Worm (Caenorhabditis elegans) whole organism, L2 larva: ENCODE results near the gene B0495.7.

Experiments used
- C34F6.9 ChIP-seq: fragments of 150-350 bp; optimal IDR thresholded peaks from 2 replicates; lab custom pipeline; 2014; ENCODE audit warnings: missing biosample characterization, missing genetic modification characterization
- F13H6.1 ChIP-seq: sonication (generic microtip); optimal IDR thresholded peaks from 2 replicates; lab custom pipeline; 2016; ENCODE audit warnings: missing genetic modification characterization, missing compliant biosample characterization
- Y55F3AM.14 ChIP-seq: fragments of 200-800 bp; sonication (Bioruptor generic); optimal IDR thresholded peaks from 2 replicates; lab custom pipeline; 2018; ENCODE audit warnings: mild to moderate bottlenecking, missing genetic modification characterization, missing compliant biosample characterization
- ZK546.5 ChIP-seq: sonication (generic microtip); optimal IDR thresholded peaks from 2 replicates; lab custom pipeline; 2017; ENCODE audit warnings: missing biosample characterization, missing genetic modification characterization
- alr-1 ChIP-seq: fragments of 150-350 bp; optimal IDR thresholded peaks from 2 replicates; lab custom pipeline; 2014; ENCODE audit warnings: missing biosample characterization, missing genetic modification characterization
- aly-2 ChIP-seq: fragments of 150-350 bp; optimal IDR thresholded peaks from 2 replicates; lab custom pipeline; 2014; ENCODE audit warnings: missing biosample characterization, missing genetic modification characterization
- blmp-1 ChIP-seq: sonication (generic microtip); optimal IDR thresholded peaks from 2 replicates; lab custom pipeline; 2017; ENCODE audit warnings: missing genetic modification characterization, mild to moderate bottlenecking, missing compliant biosample characterization, antibody characterized with exemption, moderate library complexity; ENCODE audit not compliant: insufficient read depth
- ceh-16 ChIP-seq: fragments of 150-350 bp; optimal IDR thresholded peaks from 2 replicates; lab custom pipeline; 2014; ENCODE audit warnings: missing biosample characterization, missing genetic modification characterization
- ceh-82 ChIP-seq: fragments of 150-350 bp; optimal IDR thresholded peaks from 2 replicates; lab custom pipeline; 2014; ENCODE audit warnings: missing biosample characterization, missing genetic modification characterization
- crh-2 ChIP-seq: sonication (generic microtip); optimal IDR thresholded peaks from 2 replicates; lab custom pipeline; 2017; ENCODE audit warnings: missing biosample characterization, missing genetic modification characterization
- dmd-4 ChIP-seq: sonication (generic microtip); optimal IDR thresholded peaks from 2 replicates; lab custom pipeline; 2017; ENCODE audit warnings: missing biosample characterization, missing genetic modification characterization
- egl-27 ChIP-seq: sonication (generic microtip); optimal IDR thresholded peaks from 3 replicates; lab custom pipeline; 2017; ENCODE audit warnings: missing biosample characterization, missing genetic modification reagents, missing genetic modification characterization
- elt-3 ChIP-seq: sonication (generic microtip); optimal IDR thresholded peaks from 2 replicates; lab custom pipeline; 2017; ENCODE audit warnings: missing biosample characterization, missing genetic modification characterization
- fos-1 ChIP-seq: fragments of 150-350 bp; optimal IDR thresholded peaks from 2 replicates; lab custom pipeline; 2014; ENCODE audit warnings: missing biosample characterization, missing genetic modification characterization
- gmeb-1 ChIP-seq: fragments of 150-350 bp; optimal IDR thresholded peaks from 2 replicates; lab custom pipeline; 2014; ENCODE audit warnings: missing biosample characterization, missing genetic modification characterization
- lin-11 ChIP-seq: fragments of 150-350 bp; sonication (generic microtip); optimal IDR thresholded peaks from 2 replicates; lab custom pipeline; 2014; ENCODE audit warnings: missing biosample characterization, missing genetic modification characterization, inconsistent platforms, mixed read lengths
- lin-13 ChIP-seq: fragments of 150-350 bp; optimal IDR thresholded peaks from 2 replicates; lab custom pipeline; 2014; ENCODE audit warnings: missing biosample characterization, missing genetic modification reagents, missing genetic modification characterization
- lin-39 ChIP-seq: fragments of 150-350 bp; optimal IDR thresholded peaks from 2 replicates; lab custom pipeline; 2014; ENCODE audit warnings: missing biosample characterization, missing genetic modification reagents, missing genetic modification characterization
- lsy-2 ChIP-seq, 2 experiments: fragments of 150-350 bp in 1 of 2; sonication (generic microtip) in 1 of 2; optimal IDR thresholded peaks; 2 replicates each; lab custom pipeline; 2014 to 2017; ENCODE audit warnings: missing biosample characterization in 2 of 2, missing genetic modification characterization in 2 of 2
- mab-5 ChIP-seq: fragments of 150-350 bp; optimal IDR thresholded peaks from 2 replicates; lab custom pipeline; 2014; ENCODE audit warnings: missing biosample characterization, missing genetic modification characterization
- mbf-1 ChIP-seq: sonication (generic microtip); optimal IDR thresholded peaks from 2 replicates; lab custom pipeline; 2017; ENCODE audit warnings: missing biosample characterization, missing genetic modification characterization
- mdl-1 ChIP-seq, 2 experiments: fragments of 150-350 bp in 1 of 2; sonication (generic microtip) in 1 of 2; optimal IDR thresholded peaks; 2 replicates each; lab custom pipeline; 2017; ENCODE audit warnings: missing biosample characterization in 2 of 2, missing genetic modification characterization in 2 of 2
- nhr-11 ChIP-seq: fragments of 150-350 bp; optimal IDR thresholded peaks from 2 replicates; lab custom pipeline; 2014; ENCODE audit warnings: missing biosample characterization, missing genetic modification characterization
- nhr-12 ChIP-seq: fragments of 150-350 bp; optimal IDR thresholded peaks from 2 replicates; lab custom pipeline; 2014; ENCODE audit warnings: missing biosample characterization, missing genetic modification characterization
- nhr-129 ChIP-seq: fragments of 150-350 bp; optimal IDR thresholded peaks from 2 replicates; lab custom pipeline; 2014; ENCODE audit warnings: missing biosample characterization, missing genetic modification characterization
- nhr-21 ChIP-seq: fragments of 150-350 bp; optimal IDR thresholded peaks from 2 replicates; lab custom pipeline; 2014; ENCODE audit warnings: missing biosample characterization, missing genetic modification characterization
- nhr-237 ChIP-seq: fragments of 150-350 bp; optimal IDR thresholded peaks from 2 replicates; lab custom pipeline; 2014; ENCODE audit warnings: missing biosample characterization, missing genetic modification characterization
- nhr-25 ChIP-seq: fragments of 150-350 bp; sonication (generic microtip); optimal IDR thresholded peaks from 3 replicates; lab custom pipeline; 2014; ENCODE audit warnings: missing biosample characterization, missing genetic modification characterization
- nhr-6 ChIP-seq: fragments of 150-350 bp; optimal IDR thresholded peaks from 2 replicates; lab custom pipeline; 2014; ENCODE audit warnings: missing biosample characterization, missing genetic modification characterization
- nhr-77 ChIP-seq: fragments of 150-350 bp; optimal IDR thresholded peaks from 2 replicates; lab custom pipeline; 2014; ENCODE audit warnings: missing biosample characterization, missing genetic modification characterization
- peb-1 ChIP-seq: fragments of 150-350 bp; optimal IDR thresholded peaks from 2 replicates; lab custom pipeline; 2014; ENCODE audit warnings: missing biosample characterization, missing genetic modification characterization
- sem-4 ChIP-seq: fragments of 150-350 bp; optimal IDR thresholded peaks from 2 replicates; lab custom pipeline; 2014; ENCODE audit warnings: missing biosample characterization, missing genetic modification reagents, missing genetic modification characterization
- skn-1 ChIP-seq: sonication (generic microtip); optimal IDR thresholded peaks from 2 replicates; lab custom pipeline; 2017; ENCODE audit warnings: missing biosample characterization, missing genetic modification characterization
- sma-3 ChIP-seq: sonication (generic microtip); optimal IDR thresholded peaks from 2 replicates; lab custom pipeline; 2016; ENCODE audit warnings: missing genetic modification reagents, missing genetic modification characterization, missing compliant biosample characterization
- sma-9 ChIP-seq, 2 experiments: fragments of 150-350 bp in 1 of 2; sonication (generic microtip) in 1 of 2; optimal IDR thresholded peaks; 2 replicates each; lab custom pipeline; 2014 to 2016; ENCODE audit warnings: missing genetic modification characterization in 2 of 2, mild to moderate bottlenecking in 1 of 2, missing biosample characterization in 1 of 2, missing compliant biosample characterization in 1 of 2, missing genetic modification reagents in 1 of 2, moderate library complexity in 1 of 2
- unc-39 ChIP-seq: fragments of 150-350 bp; optimal IDR thresholded peaks from 2 replicates; lab custom pipeline; 2014; ENCODE audit warnings: missing biosample characterization, missing genetic modification characterization
- unc-55 ChIP-seq: fragments of 150-350 bp; sonication (generic microtip); optimal IDR thresholded peaks from 3 replicates; lab custom pipeline; 2014; ENCODE audit warnings: missing biosample characterization, missing genetic modification reagents, missing genetic modification characterization
- zag-1 ChIP-seq: fragments of 150-350 bp; optimal IDR thresholded peaks from 2 replicates; lab custom pipeline; 2014; ENCODE audit warnings: missing biosample characterization, missing genetic modification characterization
- ztf-1 ChIP-seq: fragments of 200-800 bp; sonication (Bioruptor generic); conservative IDR thresholded peaks from 2 replicates; pipeline ENCODE4 v1.3.6; 2022; ENCODE audit warnings: missing genetic modification characterization, missing compliant biosample characterization
- ztf-11 ChIP-seq: sonication (generic microtip); optimal IDR thresholded peaks from 2 replicates; lab custom pipeline; 2017; ENCODE audit warnings: missing biosample characterization, missing genetic modification characterization
- ztf-4 ChIP-seq: fragments of 150-350 bp; optimal IDR thresholded peaks from 2 replicates; lab custom pipeline; 2014; ENCODE audit warnings: missing biosample characterization, missing genetic modification characterization

Gene B0495.7

DNA sequence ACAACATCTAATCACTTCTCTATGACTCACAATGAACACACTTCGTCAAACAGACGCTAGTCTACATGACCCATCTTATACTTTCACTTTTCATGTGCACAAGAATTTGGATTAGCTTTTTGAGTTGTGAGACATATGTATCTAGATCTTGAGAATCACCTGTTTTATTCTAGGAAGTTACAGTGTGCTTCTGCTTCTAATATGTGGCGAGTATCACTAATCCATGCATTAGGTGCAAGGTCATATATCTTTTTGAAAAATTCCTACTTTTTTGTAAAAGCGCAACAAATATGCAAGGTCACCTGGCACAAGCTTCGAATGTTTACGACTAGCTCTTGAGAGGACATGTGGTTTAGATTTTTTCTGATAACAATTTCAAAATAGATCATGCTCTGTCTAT lies 29.3 kb downstream of the B0495.7 start:
- TF ChIP-seq ztf-11 (tag; lab: Kevin White, UChicago) = no peak
- no peak for TF ChIP-seq mab-5 (tag; lab: Kevin White, UChicago)
- no peak for TF ChIP-seq ceh-16 (tag; lab: Kevin White, UChicago)
- no peak for TF ChIP-seq fos-1
- TF ChIP-seq crh-2 (tag; lab: Kevin White, UChicago) = no peak
- no peak for TF ChIP-seq mbf-1
- TF ChIP-seq ztf-4 (tag; lab: Kevin White, UChicago) = no peak
- no peak for TF ChIP-seq egl-27 (tag; lab: Kevin White, UChicago)
- no peak for TF ChIP-seq unc-55 (GFP tag; lab: Kevin White, UChicago)
- no peak for TF ChIP-seq nhr-77 (tag; lab: Kevin White, UChicago)
- TF ChIP-seq sem-4 = no peak
- TF ChIP-seq dmd-4 (tag; lab: Kevin White, UChicago) = no peak
- no peak for TF ChIP-seq nhr-6
- no peak for TF ChIP-seq sma-9 (GFP tag; optimal IDR thresholded peaks at IDR 0.05; lab: Kevin White, UChicago)
- no peak for TF ChIP-seq sma-9 (tag; optimal IDR thresholded peaks at IDR 0.05; lab: Kevin White, UChicago)
- no peak for TF ChIP-seq unc-39
- TF ChIP-seq blmp-1 (tag; lab: Kevin White, UChicago) = no peak
- no peak for TF ChIP-seq lin-11 (tag; lab: Kevin White, UChicago)
- TF ChIP-seq C34F6.9 = no peak
- TF ChIP-seq, all 48 proteins: peak for 0

DNA sequence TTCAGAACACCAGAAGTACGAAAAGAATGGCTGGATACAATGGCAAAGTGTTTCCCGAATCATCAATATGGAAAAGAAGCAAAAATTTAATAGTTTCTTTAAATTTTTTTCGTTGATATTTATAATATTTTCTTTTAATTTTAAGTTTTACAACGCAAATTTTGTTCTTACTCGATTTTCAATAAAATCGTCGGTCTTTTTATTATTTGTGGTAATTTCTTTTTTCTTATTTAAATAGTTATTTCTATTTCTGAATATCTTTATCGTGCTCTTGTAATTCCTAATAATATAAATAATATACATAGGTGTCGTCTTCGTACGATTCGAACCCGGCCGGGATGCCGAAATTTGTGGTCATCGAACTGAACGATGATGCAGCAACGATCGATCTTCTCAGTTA lies 33.3 kb downstream of the B0495.7 start, which contains the start of gene lir-1:
TSS of gene lir-1 (plus strand) at position 301 of the 400 bp plus-strand sequence.
- TF ChIP-seq ceh-82 (tag; lab: Kevin White, UChicago) = no peak
- no peak for TF ChIP-seq ZK546.5 (tag; lab: Kevin White, UChicago)
- TF ChIP-seq lin-13 (GFP tag; lab: Kevin White, UChicago) = no peak
- TF ChIP-seq zag-1 = no peak
- TF ChIP-seq nhr-129 (tag; lab: Kevin White, UChicago) = no peak
- no peak for TF ChIP-seq Y55F3AM.14 (GFP tag; lab: Kevin White, UChicago)
- TF ChIP-seq nhr-77 (tag; lab: Kevin White, UChicago) = no peak
- no peak for TF ChIP-seq skn-1 (tag; lab: Kevin White, UChicago)
- TF ChIP-seq F13H6.1 (tag; lab: Kevin White, UChicago) = no peak
- TF ChIP-seq nhr-11 (tag; lab: Kevin White, UChicago) = no peak
- no peak for TF ChIP-seq nhr-25 (tag; lab: Kevin White, UChicago)
- TF ChIP-seq mab-5 (tag; lab: Kevin White, UChicago) = no peak
- no peak for TF ChIP-seq sma-9 (GFP tag; optimal IDR thresholded peaks at IDR 0.05; lab: Kevin White, UChicago)
- TF ChIP-seq sma-9 (tag; optimal IDR thresholded peaks at IDR 0.05; lab: Kevin White, UChicago) = no peak
- TF ChIP-seq, all 48 proteins: peak for 0

DNA sequence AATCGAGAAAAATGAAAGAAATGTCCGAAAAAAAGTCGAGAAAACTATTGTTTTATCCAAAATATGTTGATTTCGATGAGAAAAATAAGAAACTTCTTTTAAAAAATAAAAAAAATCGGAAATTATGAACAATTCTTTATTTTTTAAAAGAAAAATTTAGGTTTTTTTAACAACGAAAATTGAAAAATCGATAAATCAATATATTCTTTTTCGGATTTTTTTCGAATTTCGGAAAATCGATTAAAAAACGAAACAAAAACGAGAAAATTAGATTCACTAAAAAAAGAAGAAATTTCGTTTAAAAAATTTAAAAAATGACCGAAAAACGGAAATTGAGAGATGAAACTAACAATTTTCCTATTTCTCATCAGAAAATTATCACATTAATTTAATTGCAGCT lies 35.0 kb downstream of the B0495.7 start:
- TF ChIP-seq elt-3 = no peak
- TF ChIP-seq sma-9 (GFP tag; optimal IDR thresholded peaks at IDR 0.05; lab: Kevin White, UChicago) = no peak
- no peak for TF ChIP-seq sma-9 (tag; optimal IDR thresholded peaks at IDR 0.05; lab: Kevin White, UChicago)
- no peak for TF ChIP-seq nhr-12
- TF ChIP-seq zag-1 = no peak
- TF ChIP-seq mdl-1 (tag; optimal IDR thresholded peaks at IDR 0.05; lab: Kevin White, UChicago) = no peak
- no peak for TF ChIP-seq mbf-1
- TF ChIP-seq aly-2 = no peak
- TF ChIP-seq Y55F3AM.14 (GFP tag; lab: Kevin White, UChicago) = no peak
- no peak for TF ChIP-seq peb-1 (tag; lab: Kevin White, UChicago)
- no peak for TF ChIP-seq unc-55 (GFP tag; lab: Kevin White, UChicago)
- no peak for TF ChIP-seq ZK546.5 (tag; lab: Kevin White, UChicago)
- no peak for TF ChIP-seq blmp-1 (tag; lab: Kevin White, UChicago)
- no peak for TF ChIP-seq nhr-77 (tag; lab: Kevin White, UChicago)
- no peak for TF ChIP-seq ztf-4 (tag; lab: Kevin White, UChicago)
- no peak for TF ChIP-seq nhr-237 (tag; lab: Kevin White, UChicago)
- TF ChIP-seq ceh-82 (tag; lab: Kevin White, UChicago) = no peak
- no peak for TF ChIP-seq ztf-1 (GFP tag; lab: Robert Waterston, UW)
- TF ChIP-seq egl-27 (tag; lab: Kevin White, UChicago) = no peak
- TF ChIP-seq gmeb-1 = no peak

DNA sequence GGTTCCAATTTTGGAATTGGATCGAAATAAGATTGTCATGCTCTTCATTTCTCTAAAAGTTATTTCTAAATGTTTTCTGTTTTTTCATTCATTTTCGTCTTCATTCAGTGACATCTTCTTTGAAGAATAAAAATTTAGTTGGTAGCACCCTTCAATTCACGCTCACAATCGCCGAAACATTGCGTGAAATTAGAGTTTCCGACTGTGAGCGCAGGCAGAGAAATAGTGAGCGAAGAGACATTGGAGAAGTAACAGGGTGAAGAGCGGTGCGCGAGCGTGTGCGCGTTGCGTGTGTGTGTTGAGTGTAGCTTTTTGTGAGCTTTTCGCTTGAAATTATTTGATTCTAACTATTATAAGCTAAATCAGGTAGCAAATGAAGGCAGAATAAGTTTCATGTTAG lies 35.6 kb downstream of the B0495.7 start:
- TF ChIP-seq ZK546.5 (tag; lab: Kevin White, UChicago) = no peak
- TF ChIP-seq elt-3 = no peak
- no peak for TF ChIP-seq alr-1 (tag; lab: Kevin White, UChicago)
- TF ChIP-seq lin-11 (tag; lab: Kevin White, UChicago) = peak; percentile 42
- TF ChIP-seq unc-55 (GFP tag; lab: Kevin White, UChicago) = peak; percentile 66
- TF ChIP-seq ceh-16 (tag; lab: Kevin White, UChicago) = no peak
- TF ChIP-seq nhr-6 = no peak
- TF ChIP-seq mab-5 (tag; lab: Kevin White, UChicago) = no peak
- TF ChIP-seq lin-39 = no peak
- TF ChIP-seq gmeb-1 = no peak
- peak in 1 of 2 experiments; percentile 44 for TF ChIP-seq lsy-2 (tag; optimal IDR thresholded peaks at IDR 0.05; lab: Kevin White, UChicago)
- no peak for TF ChIP-seq aly-2
- peak; percentile 10 for TF ChIP-seq crh-2 (tag; lab: Kevin White, UChicago)
- peak; percentile 38 for TF ChIP-seq fos-1
- peak; percentile 74 for TF ChIP-seq C34F6.9
- peak; percentile 69 for TF ChIP-seq nhr-129 (tag; lab: Kevin White, UChicago)
- TF ChIP-seq egl-27 (tag; lab: Kevin White, UChicago) = no peak
- TF ChIP-seq dmd-4 (tag; lab: Kevin White, UChicago) = no peak
- TF ChIP-seq nhr-25 (tag; lab: Kevin White, UChicago) = peak; percentile 32
- no peak for TF ChIP-seq sma-3 (GFP tag; lab: Kevin White, UChicago)
- TF ChIP-seq nhr-21 (tag; lab: Kevin White, UChicago) = no peak
- TF ChIP-seq F13H6.1 (tag; lab: Kevin White, UChicago) = peak; percentile 26
- peak; percentile 15 for TF ChIP-seq sem-4
- TF ChIP-seq, all 48 proteins: peak for 10
